Fruit fly (Drosophila melanogaster): ENCODE results near the gene rdx.
A peak's percentile ranks its signal among the peaks of the same experiment; 100 is the strongest.

Gene rdx

dm6 chr3R:14031531-14032414, at the start of gene rdx, which contains the start of gene CG3061 (continued):
- TF ChIP-seq CG8388 (GFP tag; optimal IDR thresholded peaks at IDR 0.05) (peak; percentile 31), CG8089 (GFP tag; optimal IDR thresholded peaks at IDR 0.05) (no peak), Dad (GFP tag; optimal IDR thresholded peaks at IDR 0.05) (no peak), CG10543 (GFP tag; optimal IDR thresholded peaks at IDR 0.05) (peak; percentile 86), wor (GFP tag; IDR thresholded peaks at IDR 0.05) (no peak), E2f2 (GFP tag; IDR thresholded peaks at IDR 0.05) (no peak), Doc3 (GFP tag; IDR thresholded peaks at IDR 0.05; ENCODE audit: partially characterized antibody) (no peak), ems (GFP tag; optimal IDR thresholded peaks at IDR 0.05) (no peak), CG11504 (tag; optimal IDR thresholded peaks at IDR 0.05) (peak; percentile 74), ATbp (GFP tag; optimal IDR thresholded peaks at IDR 0.05) (peak; percentile 18), row (GFP tag; IDR thresholded peaks at IDR 0.05) (peak; percentile 91), rib (GFP tag; IDR thresholded peaks at IDR 0.05) (no peak), CG14014 (GFP tag; IDR thresholded peaks at IDR 0.05) (peak; percentile 51; the same call in 1 of the 2 replicates), pros (GFP tag; optimal IDR thresholded peaks at IDR 0.05) (no peak), lbe (GFP tag; optimal IDR thresholded peaks at IDR 0.05) (no peak), CG2678 (tag; optimal IDR thresholded peaks at IDR 0.05) (peak; percentile 76), vvl (GFP tag; IDR thresholded peaks at IDR 0.05) (no peak), org-1 (GFP tag; optimal IDR thresholded peaks at IDR 0.05) (no peak), ash1 (GFP tag; optimal IDR thresholded peaks at IDR 0.05) (no peak), Ssrp (tag; optimal IDR thresholded peaks at IDR 0.05) (peak; percentile 74), CG4360 (GFP tag; IDR thresholded peaks at IDR 0.05) (no peak), CG10979 (tag; optimal IDR thresholded peaks at IDR 0.05) (peak; percentile 36), CG10267 (tag; optimal IDR thresholded peaks at IDR 0.05) (peak; percentile 66), CG18599 (GFP tag; optimal IDR thresholded peaks at IDR 0.05) (peak; percentile 72), CG11695 (GFP tag; IDR thresholded peaks at IDR 0.05) (no peak), Blimp-1 (GFP tag; optimal IDR thresholded peaks at IDR 0.05) (peak; percentile 43), gro (GFP tag; optimal IDR thresholded peaks at IDR 0.05) (no peak), Elba2 (GFP tag; optimal IDR thresholded peaks at IDR 0.05) (peak; percentile 49), shn (GFP tag; optimal IDR thresholded peaks at IDR 0.05) (no peak), hth (optimal IDR thresholded peaks at IDR 0.05) (no peak), CG18476 (GFP tag; optimal IDR thresholded peaks at IDR 0.05) (no peak), zf30C (GFP tag; optimal IDR thresholded peaks at IDR 0.05) (no peak), CG8924 (tag; optimal IDR thresholded peaks at IDR 0.05) (peak; percentile 79), gsb (GFP tag; IDR thresholded peaks at IDR 0.05) (no peak), ro (GFP tag; IDR thresholded peaks at IDR 0.05) (no peak), maf-S (GFP tag; optimal IDR thresholded peaks at IDR 0.05) (no peak), mam (GFP tag; optimal IDR thresholded peaks at IDR 0.05) (no peak), CG10321 (GFP tag; IDR thresholded peaks at IDR 0.05) (no peak), Jarid2 (GFP tag; optimal IDR thresholded peaks at IDR 0.05) (no peak), jing (GFP tag; optimal IDR thresholded peaks at IDR 0.05) (no peak), NC2α (GFP tag; optimal IDR thresholded peaks at IDR 0.05) (no peak), CG8765 (GFP tag; IDR thresholded peaks at IDR 0.05) (no peak), BtbVII (GFP tag; optimal IDR thresholded peaks at IDR 0.05) (no peak), sc (optimal IDR thresholded peaks at IDR 0.05) (no peak), sc (GFP tag; optimal IDR thresholded peaks at IDR 0.05) (peak; percentile 20), amos (GFP tag; IDR thresholded peaks at IDR 0.05; ENCODE audit: partially characterized antibody) (peak; percentile 19; the same call in 1 of the 2 replicates), CG15479 (GFP tag; optimal IDR thresholded peaks at IDR 0.05) (peak; percentile 84), CoRest (tag; optimal IDR thresholded peaks at IDR 0.05) (peak; percentile 86), zfh1 (GFP tag; IDR thresholded peaks at IDR 0.05) (no peak)

All from whole organism, embryonic.